Worm (Caenorhabditis elegans): Measurements from ENCODE around the gene ugt-44.

The ugt-44 gene

DNA sequence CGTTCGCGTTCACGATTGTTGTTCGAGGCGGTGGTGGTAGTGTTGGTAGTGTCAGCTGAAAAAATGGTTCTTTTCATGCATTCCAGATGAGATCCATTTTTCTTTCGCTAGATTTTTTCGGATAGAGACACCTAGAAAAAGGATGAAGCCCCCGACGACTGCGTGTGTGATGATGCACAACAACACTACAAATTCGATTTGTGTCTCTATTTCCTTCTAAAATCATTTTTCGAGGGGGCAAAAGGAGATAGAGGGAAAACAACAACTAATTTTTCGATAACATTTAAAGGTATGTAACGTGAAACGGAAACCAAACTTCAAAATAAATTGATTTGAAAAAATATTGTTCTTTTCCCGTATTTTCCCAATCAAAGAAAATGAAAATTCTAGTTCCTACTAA lies 30.9 kb downstream of the ugt-44 start:
- TF ChIP-seq ceh-82 (tag; optimal IDR thresholded peaks at IDR 0.05) (no peak), nhr-129 (tag; optimal IDR thresholded peaks at IDR 0.05) (no peak), peb-1 (tag; optimal IDR thresholded peaks at IDR 0.05) (no peak), nhr-11 (tag; optimal IDR thresholded peaks at IDR 0.05) (no peak), nhr-237 (tag; optimal IDR thresholded peaks at IDR 0.05) (no peak)

DNA sequence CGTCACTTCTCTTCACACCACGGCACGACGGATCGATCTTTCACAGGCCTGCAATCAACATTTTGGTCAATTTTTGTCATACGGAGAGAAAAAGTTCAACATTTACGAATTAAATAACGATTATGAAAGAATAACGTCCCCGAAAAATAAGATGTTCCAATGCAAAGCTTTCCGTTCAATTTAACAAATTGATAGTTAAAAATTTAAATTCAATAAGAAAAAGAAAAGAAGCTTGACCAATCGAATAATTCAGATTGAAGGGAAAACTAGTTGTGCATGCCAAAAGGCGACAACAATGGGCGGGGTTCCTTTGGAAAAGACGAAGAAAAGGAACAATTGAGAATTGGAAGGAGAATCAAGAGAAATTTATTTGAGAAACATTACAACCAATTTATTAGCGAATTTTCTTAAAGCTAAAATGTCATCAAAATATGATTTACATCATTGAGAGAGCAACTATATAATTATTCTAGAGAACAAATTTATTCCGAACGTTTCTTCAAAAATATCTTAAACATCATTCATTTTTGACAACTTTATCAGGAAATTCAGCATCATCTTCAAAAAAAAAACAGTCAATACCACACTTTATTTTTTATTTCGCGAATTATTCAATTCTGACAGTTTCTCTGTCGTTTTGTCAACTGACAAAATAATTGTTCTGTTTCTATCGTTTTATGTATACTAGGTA lies 32.2 kb downstream of the ugt-44 start, which contains the start of gene tax-6:
Gene tax-6 (minus strand): TSS at position 51 of the 691 bp plus-strand sequence.
- TF ChIP-seq elt-1 (tag; optimal IDR thresholded peaks at IDR 0.05) (no peak), sma-9 (GFP tag; optimal IDR thresholded peaks at IDR 0.05) (no peak), sma-9 (tag; optimal IDR thresholded peaks at IDR 0.05) (no peak), ZK546.5 (tag; optimal IDR thresholded peaks at IDR 0.05) (no peak), mbf-1 (tag; optimal IDR thresholded peaks at IDR 0.05) (no peak), mab-5 (tag; optimal IDR thresholded peaks at IDR 0.05) (no peak), nhr-25 (tag; optimal IDR thresholded peaks at IDR 0.05) (no peak), zag-1 (tag; optimal IDR thresholded peaks at IDR 0.05) (no peak), nhr-237 (tag; optimal IDR thresholded peaks at IDR 0.05) (no peak), nhr-23 (tag; optimal IDR thresholded peaks at IDR 0.05) (no peak), dmd-4 (tag; optimal IDR thresholded peaks at IDR 0.05) (no peak)

DNA sequence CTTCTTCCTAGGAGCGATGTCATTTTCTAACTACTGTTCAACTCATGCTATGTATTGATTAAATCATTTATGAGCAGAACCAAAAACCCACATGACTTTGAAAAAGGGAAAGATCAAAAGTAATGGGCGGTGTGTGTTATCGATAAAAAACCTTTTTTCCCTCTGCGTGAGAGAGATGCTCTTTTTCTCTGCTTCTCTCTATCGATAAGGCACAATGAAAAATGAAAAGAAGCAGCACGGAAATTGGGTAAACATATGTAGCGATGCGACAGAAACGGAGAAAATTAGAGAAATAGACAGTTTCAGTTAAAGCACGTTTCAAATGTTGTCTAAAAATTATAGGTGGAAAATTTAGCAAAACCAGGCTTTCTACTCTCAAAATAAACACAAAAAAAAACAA lies 32.8 kb downstream of the ugt-44 start:
- peak; percentile 38 for TF ChIP-seq ama-1 (optimal IDR thresholded peaks at IDR 0.05)
- no peak for TF ChIP-seq sem-4 (tag; optimal IDR thresholded peaks at IDR 0.05)
- TF ChIP-seq ztf-4 (tag; optimal IDR thresholded peaks at IDR 0.05), result peak; percentile 38
- peak; percentile 19 for TF ChIP-seq sma-3 (GFP tag; optimal IDR thresholded peaks at IDR 0.05)
- no peak for TF ChIP-seq mab-5 (tag; optimal IDR thresholded peaks at IDR 0.05)
- TF ChIP-seq ZK546.5 (tag; optimal IDR thresholded peaks at IDR 0.05), result no peak
- no peak for TF ChIP-seq nhr-77 (tag; optimal IDR thresholded peaks at IDR 0.05)
- no peak for TF ChIP-seq skn-1 (tag; optimal IDR thresholded peaks at IDR 0.05)
- no peak for TF ChIP-seq nhr-21 (tag; optimal IDR thresholded peaks at IDR 0.05)
- TF ChIP-seq ztf-1 (GFP tag; conservative IDR thresholded peaks at IDR 0.05), result no peak
- no peak for TF ChIP-seq nhr-23 (tag; optimal IDR thresholded peaks at IDR 0.05)
- no peak for TF ChIP-seq mbf-1 (tag; optimal IDR thresholded peaks at IDR 0.05)
- TF ChIP-seq dmd-4 (tag; optimal IDR thresholded peaks at IDR 0.05), result no peak
- TF ChIP-seq lin-39 (tag; optimal IDR thresholded peaks at IDR 0.05), result no peak
- no peak for TF ChIP-seq nhr-12 (tag; optimal IDR thresholded peaks at IDR 0.05)
- TF ChIP-seq Y55F3AM.14 (GFP tag; optimal IDR thresholded peaks at IDR 0.05), result no peak
- TF ChIP-seq ceh-16 (tag; optimal IDR thresholded peaks at IDR 0.05), result no peak
- TF ChIP-seq peb-1 (tag; optimal IDR thresholded peaks at IDR 0.05), result no peak
- peak in 1 of 2 experiments; percentile 15 for TF ChIP-seq mdl-1 (tag; optimal IDR thresholded peaks at IDR 0.05)
- no peak for TF ChIP-seq lin-11 (tag; optimal IDR thresholded peaks at IDR 0.05)
- no peak for TF ChIP-seq nhr-11 (tag; optimal IDR thresholded peaks at IDR 0.05)
- peak; percentile 36 for TF ChIP-seq unc-55 (GFP tag; optimal IDR thresholded peaks at IDR 0.05)
- no peak for TF ChIP-seq alr-1 (tag; optimal IDR thresholded peaks at IDR 0.05)
- no peak for TF ChIP-seq snpc-4 (tag; optimal IDR thresholded peaks at IDR 0.05)
- TF ChIP-seq nhr-6 (tag; optimal IDR thresholded peaks at IDR 0.05), result no peak
- TF ChIP-seq crh-2 (tag; optimal IDR thresholded peaks at IDR 0.05), result peak; percentile 82
- TF ChIP-seq sma-9 (GFP tag; optimal IDR thresholded peaks at IDR 0.05), result peak; percentile 77
- no peak for TF ChIP-seq sma-9 (tag; optimal IDR thresholded peaks at IDR 0.05)
- no peak for TF ChIP-seq aly-2 (tag; optimal IDR thresholded peaks at IDR 0.05)
- no peak for TF ChIP-seq unc-62 (GFP tag; optimal IDR thresholded peaks at IDR 0.05)
- TF ChIP-seq lin-13 (GFP tag; optimal IDR thresholded peaks at IDR 0.05), result no peak
- peak; percentile 85 for TF ChIP-seq fos-1 (tag; optimal IDR thresholded peaks at IDR 0.05)
- no peak for TF ChIP-seq blmp-1 (tag; optimal IDR thresholded peaks at IDR 0.05; ENCODE audit: insufficient read depth)
- no peak for TF ChIP-seq zag-1 (tag; optimal IDR thresholded peaks at IDR 0.05)
- TF ChIP-seq ztf-11 (tag; optimal IDR thresholded peaks at IDR 0.05), result no peak
- peak; percentile 72 for TF ChIP-seq C34F6.9 (tag; optimal IDR thresholded peaks at IDR 0.05)
- no peak for TF ChIP-seq unc-39 (tag; optimal IDR thresholded peaks at IDR 0.05)
- no peak for TF ChIP-seq nhr-25 (tag; optimal IDR thresholded peaks at IDR 0.05)
- TF ChIP-seq egl-27 (tag; optimal IDR thresholded peaks at IDR 0.05), result no peak
- TF ChIP-seq elt-3 (tag; optimal IDR thresholded peaks at IDR 0.05), result no peak
- TF ChIP-seq ceh-82 (tag; optimal IDR thresholded peaks at IDR 0.05), result no peak
- peak in 1 of 2 experiments; percentile 50 for TF ChIP-seq lsy-2 (tag; optimal IDR thresholded peaks at IDR 0.05)
- TF ChIP-seq R02D3.7 (tag; optimal IDR thresholded peaks at IDR 0.05), result no peak
- TF ChIP-seq gmeb-1 (tag; optimal IDR thresholded peaks at IDR 0.05), result peak; percentile 53
- peak; percentile 79 for TF ChIP-seq nhr-129 (tag; optimal IDR thresholded peaks at IDR 0.05)
- TF ChIP-seq nhr-10 (tag; optimal IDR thresholded peaks at IDR 0.05), result no peak
- no peak for TF ChIP-seq elt-1 (tag; optimal IDR thresholded peaks at IDR 0.05)
- TF ChIP-seq nhr-237 (tag; optimal IDR thresholded peaks at IDR 0.05), result no peak

Data from whole organism, L2 larva.